Worm (Caenorhabditis elegans) whole organism, L4 larva: ENCODE data around the gene K02E2.7.

Experiments
- arid-1 ChIP-seq: fragments of 200-800 bp; sonication (Bioruptor generic); conservative IDR thresholded peaks from 2 replicates; pipeline ENCODE4 v1.3.6; 2022; ENCODE audit warnings: missing genetic modification reagents, missing genetic modification characterization, missing compliant biosample characterization
- ceh-82 ChIP-seq: sonication (generic microtip); optimal IDR thresholded peaks from 2 replicates; lab custom pipeline; 2017; ENCODE audit warnings: missing biosample characterization, missing genetic modification characterization
- snpc-4 ChIP-seq: fragments of 150-350 bp; optimal IDR thresholded peaks from 2 replicates; lab custom pipeline; 2014; ENCODE audit warnings: missing biosample characterization, missing genetic modification characterization
- unc-62 ChIP-seq, 3 experiments: fragments of 150-350 bp in 1 of 3; sonication (generic microtip); optimal IDR thresholded peaks in 2 of 3; peaks in 1 of 3; 1 replicate in 1 of 3; 2 replicates in 2 of 3; lab custom pipeline; 2014 to 2017; ENCODE audit warnings: missing biosample characterization in 3 of 3, missing genetic modification characterization in 3 of 3, missing genetic modification reagents in 3 of 3, missing genotype in 1 of 3

- TF ChIP-seq arid-1 (GFP tag; lab: Robert Waterston, UW) (no peak), snpc-4 (no peak), ceh-82 (tag; lab: Kevin White, UChicago) (no peak), unc-62 (GFP tag; optimal IDR thresholded peaks at IDR 0.05 in 1 of 2; lab: Kevin White, UChicago) (no peak), unc-62 (tag; optimal IDR thresholded peaks at IDR 0.05; lab: Kevin White, UChicago) (no peak)
Observed at ce11 chrV:20411659-20412058, 24.8 kb upstream of the K02E2.7 start, which contains the start of gene F53H2.3.
